Worm (Caenorhabditis elegans) whole organism, L2 larva: Measurements from ENCODE around the gene W04B5.6.
"Not testable (repeated sequence)": the region's sequence is repeated elsewhere in the genome, so short reads cannot be mapped to it uniquely, and the experiment has no call there.

ENCODE experiments used
- R02D3.7 ChIP-seq: fragments of 150-350 bp; optimal IDR thresholded peaks from 2 replicates; lab custom pipeline; 2014; ENCODE audit warnings: missing biosample characterization, missing genetic modification characterization
- ZK546.5 ChIP-seq: sonication (generic microtip); optimal IDR thresholded peaks from 2 replicates; lab custom pipeline; 2017; ENCODE audit warnings: missing biosample characterization, missing genetic modification characterization
- ceh-82 ChIP-seq: fragments of 150-350 bp; optimal IDR thresholded peaks from 2 replicates; lab custom pipeline; 2014; ENCODE audit warnings: missing biosample characterization, missing genetic modification characterization
- nhr-11 ChIP-seq: fragments of 150-350 bp; optimal IDR thresholded peaks from 2 replicates; lab custom pipeline; 2014; ENCODE audit warnings: missing biosample characterization, missing genetic modification characterization
- nhr-237 ChIP-seq: fragments of 150-350 bp; optimal IDR thresholded peaks from 2 replicates; lab custom pipeline; 2014; ENCODE audit warnings: missing biosample characterization, missing genetic modification characterization
- nhr-6 ChIP-seq: fragments of 150-350 bp; optimal IDR thresholded peaks from 2 replicates; lab custom pipeline; 2014; ENCODE audit warnings: missing biosample characterization, missing genetic modification characterization
- sem-4 ChIP-seq: fragments of 150-350 bp; optimal IDR thresholded peaks from 2 replicates; lab custom pipeline; 2014; ENCODE audit warnings: missing biosample characterization, missing genetic modification reagents, missing genetic modification characterization
- skn-1 ChIP-seq: sonication (generic microtip); optimal IDR thresholded peaks from 2 replicates; lab custom pipeline; 2017; ENCODE audit warnings: missing biosample characterization, missing genetic modification characterization
- snpc-4 ChIP-seq: fragments of 150-350 bp; optimal IDR thresholded peaks from 2 replicates; lab custom pipeline; 2014; ENCODE audit warnings: missing biosample characterization, missing genetic modification characterization
- unc-39 ChIP-seq: fragments of 150-350 bp; optimal IDR thresholded peaks from 2 replicates; lab custom pipeline; 2014; ENCODE audit warnings: missing biosample characterization, missing genetic modification characterization
- unc-62 ChIP-seq: fragments of 150-350 bp; optimal IDR thresholded peaks from 2 replicates; lab custom pipeline; 2014; ENCODE audit warnings: missing biosample characterization, missing genetic modification reagents, missing genetic modification characterization

DNA sequence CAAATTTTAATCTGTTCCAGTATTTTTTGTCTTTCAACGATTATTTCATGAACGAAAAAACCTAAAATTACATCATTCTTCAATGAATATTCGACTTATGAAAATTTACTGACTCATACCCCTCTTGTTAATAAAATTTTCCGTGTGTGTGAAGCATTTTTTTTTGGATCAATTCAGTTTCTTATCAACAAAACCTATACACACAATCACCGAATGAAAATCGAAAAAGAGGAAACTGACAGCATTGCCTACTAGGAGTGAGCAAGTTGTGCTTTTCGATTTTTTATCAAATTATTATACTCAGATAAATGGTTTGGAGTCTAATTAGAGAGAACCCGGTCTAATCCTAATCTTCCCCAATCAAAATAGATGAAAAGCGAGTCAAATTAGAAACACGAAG, 23.5 kb upstream of the W04B5.6 start, which contains the start of gene E02H9.3:
- not testable (repeated sequence) for TF ChIP-seq ZK546.5; unc-39; R02D3.7 (tag; lab: Kevin White, UChicago); ceh-82; sem-4 (tag; lab: Kevin White, UChicago); nhr-11 (tag; lab: Kevin White, UChicago); skn-1 (tag; lab: Kevin White, UChicago); snpc-4 (tag; lab: Kevin White, UChicago); nhr-237; nhr-6 (tag; lab: Kevin White, UChicago); unc-62 (GFP tag; lab: Kevin White, UChicago)
